Worm (Caenorhabditis elegans): ENCODE results near the gene R10E4.1.

Gene R10E4.1

ce11 chrIII:4281955-4282618 lies 12.5 kb downstream of the R10E4.1 start (continued):
- TF ChIP-seq madf-3 (GFP tag; IDR thresholded peaks at IDR 0.05) (peak; percentile 87), F22D6.2 (tag; optimal IDR thresholded peaks at IDR 0.05) (peak; percentile 96), ztf-22 (GFP tag; optimal IDR thresholded peaks at IDR 0.05) (peak; percentile 99), nhr-90 (tag; optimal IDR thresholded peaks at IDR 0.05) (peak; percentile 89), lin-35 (GFP tag; optimal IDR thresholded peaks at IDR 0.05) (peak in 2 of 3 experiments; percentile 42 to 89), D2030.7 (GFP tag; IDR thresholded peaks at IDR 0.05) (no peak), mxl-1 (tag; optimal IDR thresholded peaks at IDR 0.05) (no peak), lag-1 (GFP tag; IDR thresholded peaks at IDR 0.05) (peak; percentile 91; the same call in 1 of the 2 replicates), akir-1 (GFP tag; optimal IDR thresholded peaks at IDR 0.05) (peak; percentile 61), ets-4 (GFP tag; optimal IDR thresholded peaks at IDR 0.05) (peak; percentile 58), F39B2.1 (GFP tag; IDR thresholded peaks at IDR 0.05) (no peak), chd-7 (tag; optimal IDR thresholded peaks at IDR 0.05) (peak; percentile 100), hsf-1 (GFP tag; IDR thresholded peaks at IDR 0.05) (0 out of 2 replicates have a peak, but pooled peaks have one; percentile 29), lin-54 (GFP tag; optimal IDR thresholded peaks at IDR 0.05) (peak; percentile 82), efl-1 (GFP tag; optimal IDR thresholded peaks at IDR 0.05) (no peak), sea-2 (GFP tag; IDR thresholded peaks at IDR 0.05) (peak; percentile 86; the same call in 1 of the 2 replicates), Y95B8A.8 (GFP tag; IDR thresholded peaks at IDR 0.05) (peak; percentile 67; the same call in 1 of the 2 replicates), attf-3 (GFP tag; conservative IDR thresholded peaks at IDR 0.05) (no peak), F55B11.4 (tag; optimal IDR thresholded peaks at IDR 0.05; ENCODE audit: borderline replicate concordance, insufficient read depth) (no peak), ceh-79 (tag; optimal IDR thresholded peaks at IDR 0.05) (no peak), Y53G8AR.9 (GFP tag; conservative IDR thresholded peaks at IDR 0.05) (peak; percentile 92), Y67H2A.10 (GFP tag; conservative IDR thresholded peaks at IDR 0.05) (no peak; the same call in 1 of the 2 replicates), zfh-2 (GFP tag; conservative IDR thresholded peaks at IDR 0.05) (peak; percentile 100), madf-6 (GFP tag; IDR thresholded peaks at IDR 0.05) (no peak), unc-62 (GFP tag; optimal IDR thresholded peaks at IDR 0.05) (peak; percentile 93), F52B5.7 (tag; optimal IDR thresholded peaks at IDR 0.05) (peak; percentile 68), snpc-3.4 (tag; optimal IDR thresholded peaks at IDR 0.05) (peak; percentile 1), F23B12.7 (tag; optimal IDR thresholded peaks at IDR 0.05; ENCODE audit: insufficient read depth) (no peak), dox-1 (GFP tag; IDR thresholded peaks at IDR 0.05) (peak; percentile 95), ZK185.1 (tag; optimal IDR thresholded peaks at IDR 0.05; ENCODE audit: poor library complexity, severe bottlenecking) (peak; percentile 24), nfya-1 (tag; optimal IDR thresholded peaks at IDR 0.05; ENCODE audit: borderline replicate concordance, insufficient read depth) (no peak), cebp-2 (GFP tag; IDR thresholded peaks at IDR 0.05) (0 out of 2 replicates have a peak, but pooled peaks have one; percentile 47), fkh-3 (tag; optimal IDR thresholded peaks at IDR 0.05) (peak; percentile 1), B0019.2 (GFP tag; conservative IDR thresholded peaks at IDR 0.05) (no peak), dpff-1 (tag; optimal IDR thresholded peaks at IDR 0.05) (peak; percentile 84), B0336.3 (GFP tag; IDR thresholded peaks at IDR 0.05) (peak; percentile 99), snpc-1.3 (tag; optimal IDR thresholded peaks at IDR 0.05; ENCODE audit: insufficient read depth) (no peak), mel-28 (tag; optimal IDR thresholded peaks at IDR 0.05; ENCODE audit: borderline replicate concordance) (no peak), Y53F4B.3 (GFP tag; IDR thresholded peaks at IDR 0.05) (no peak), die-1 (tag; optimal IDR thresholded peaks at IDR 0.05) (peak; percentile 93), gei-17 (GFP tag; optimal IDR thresholded peaks at IDR 0.05) (peak; percentile 94), bed-1 (GFP tag; IDR thresholded peaks at IDR 0.05) (0 out of 2 replicates have a peak, but pooled peaks have one; percentile 20), lir-1 (GFP tag; conservative IDR thresholded peaks at IDR 0.05) (peak; percentile 59; the same call in 1 of the 2 replicates), pbrm-1 (GFP tag; IDR thresholded peaks at IDR 0.05) (peak; percentile 92), madf-8 (GFP tag; conservative IDR thresholded peaks at IDR 0.05) (no peak), ceh-100 (GFP tag; IDR thresholded peaks at IDR 0.05) (peak; percentile 78)

Measured in whole organism, young adult.